Fruit fly (Drosophila melanogaster) whole organism, pupa: ENCODE results near the gene pzg.

Source experiments
- CG17806 ChIP-seq: fragments of 200-800 bp; sonication (Bioruptor generic); optimal IDR thresholded peaks from 2 replicates; lab custom pipeline; 2018; ENCODE audit warnings: missing biosample characterization, mild to moderate bottlenecking, missing genetic modification characterization, moderate library complexity
- EcR ChIP-seq: fragments of 200-800 bp; sonication (Bioruptor generic); optimal IDR thresholded peaks from 3 replicates; lab custom pipeline; 2019; ENCODE audit warnings: missing biosample characterization, missing genetic modification characterization, mild to moderate bottlenecking, moderate library complexity, missing genetic modification reagents
- fd96Ca ChIP-seq: fragments of 200-800 bp; sonication (Bioruptor generic); IDR thresholded peaks from 3 replicates; pipeline ENCODE4 v1.3.6; 2022; ENCODE audit warnings: missing biosample characterization, missing genetic modification characterization

DNA sequence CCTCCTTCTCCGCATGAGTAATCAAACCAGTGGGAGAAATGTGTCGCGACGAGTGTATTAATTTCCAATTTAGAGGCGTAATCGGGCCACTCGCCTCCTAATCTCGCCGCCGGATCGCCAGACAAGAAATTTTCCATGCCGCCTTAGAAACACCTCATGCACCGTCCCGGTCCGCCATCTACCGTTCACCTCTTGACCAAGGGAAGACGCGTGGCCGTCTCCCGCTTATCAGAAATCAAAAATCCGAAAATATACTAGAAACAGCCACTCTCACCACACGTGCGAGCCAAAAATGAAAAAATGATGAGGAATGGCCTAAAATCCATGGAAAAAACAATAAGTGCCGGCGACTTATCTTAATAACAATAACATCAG is 10.0 kb upstream of the pzg start:
- TF ChIP-seq EcR, result no peak
- no peak for TF ChIP-seq fd96Ca (GFP tag; lab: Robert Waterston, UW)
- TF ChIP-seq CG17806 (tag; lab: Kevin White, UChicago), result no peak
